Worm (Caenorhabditis elegans) whole organism, mixed stage, embryonic: ENCODE data around the gene C35D10.17.

ENCODE experiments used
- blmp-1 ChIP-seq: fragments of 150-350 bp; optimal IDR thresholded peaks from 2 replicates; lab custom pipeline; 2014; ENCODE audit warnings: missing biosample characterization, missing genetic modification characterization
- lin-13 ChIP-seq: fragments of 150-350 bp; optimal IDR thresholded peaks from 2 replicates; lab custom pipeline; 2014; ENCODE audit warnings: missing biosample characterization, missing genetic modification characterization
- lsy-2 ChIP-seq: fragments of 150-350 bp; optimal IDR thresholded peaks from 2 replicates; lab custom pipeline; 2014; ENCODE audit warnings: missing biosample characterization, missing genetic modification characterization
- sptf-1 ChIP-seq: sonication (generic microtip); optimal IDR thresholded peaks from 2 replicates; lab custom pipeline; 2017; ENCODE audit warnings: mild to moderate bottlenecking, missing genetic modification characterization, moderate library complexity, missing compliant biosample characterization

DNA sequence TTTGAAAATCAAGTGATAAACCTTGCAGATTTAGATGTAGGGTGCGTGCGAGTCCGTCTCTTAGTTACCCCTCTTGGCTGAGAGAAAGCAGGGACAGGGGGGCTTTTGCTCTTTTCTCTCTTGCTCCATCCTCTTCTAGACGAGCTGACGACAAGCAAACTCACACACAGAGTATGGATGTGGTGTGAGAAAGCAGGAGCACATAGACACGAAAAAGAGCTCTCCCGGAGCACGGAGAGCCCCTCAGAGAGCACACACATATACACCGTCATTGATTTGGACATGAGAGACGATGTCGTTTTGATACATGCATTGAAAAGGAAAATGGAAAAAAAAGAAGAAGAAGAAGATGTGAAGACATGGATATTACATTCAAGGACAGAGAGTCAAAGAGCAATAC is 8.8 kb downstream of the C35D10.17 start:
- no peak for TF ChIP-seq lin-13
- TF ChIP-seq sptf-1 (tag; lab: Kevin White, UChicago): no peak
- TF ChIP-seq lsy-2 (tag; lab: Kevin White, UChicago): no peak
- TF ChIP-seq blmp-1 (tag; lab: Kevin White, UChicago): no peak
